Worm (Caenorhabditis elegans): ENCODE data around the gene clec-182.

The clec-182 gene

DNA sequence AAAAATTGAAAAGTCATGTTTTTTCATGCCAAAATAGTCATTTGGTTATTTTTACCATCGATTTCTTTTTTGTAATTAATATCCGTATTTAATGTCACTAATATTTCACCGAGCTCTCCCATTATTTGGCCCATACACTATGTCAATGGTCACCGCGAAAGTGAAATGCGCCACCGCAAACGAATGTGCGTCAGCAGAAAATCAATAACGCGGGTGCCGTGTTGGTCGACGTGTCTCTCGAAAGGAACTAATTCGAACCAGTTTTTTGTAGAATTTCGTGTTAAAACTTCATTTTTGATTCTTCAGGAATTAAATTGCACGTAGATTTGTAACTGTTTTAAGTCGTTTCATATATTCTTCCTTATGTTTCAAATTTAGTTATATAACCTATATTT, 28.4 kb upstream of the clec-182 start:
- TF ChIP-seq ceh-48 (tag; optimal IDR thresholded peaks at IDR 0.05) (peak; percentile 88), hlh-30 (tag; optimal IDR thresholded peaks at IDR 0.05; ENCODE audit: insufficient read depth) (no peak)

DNA sequence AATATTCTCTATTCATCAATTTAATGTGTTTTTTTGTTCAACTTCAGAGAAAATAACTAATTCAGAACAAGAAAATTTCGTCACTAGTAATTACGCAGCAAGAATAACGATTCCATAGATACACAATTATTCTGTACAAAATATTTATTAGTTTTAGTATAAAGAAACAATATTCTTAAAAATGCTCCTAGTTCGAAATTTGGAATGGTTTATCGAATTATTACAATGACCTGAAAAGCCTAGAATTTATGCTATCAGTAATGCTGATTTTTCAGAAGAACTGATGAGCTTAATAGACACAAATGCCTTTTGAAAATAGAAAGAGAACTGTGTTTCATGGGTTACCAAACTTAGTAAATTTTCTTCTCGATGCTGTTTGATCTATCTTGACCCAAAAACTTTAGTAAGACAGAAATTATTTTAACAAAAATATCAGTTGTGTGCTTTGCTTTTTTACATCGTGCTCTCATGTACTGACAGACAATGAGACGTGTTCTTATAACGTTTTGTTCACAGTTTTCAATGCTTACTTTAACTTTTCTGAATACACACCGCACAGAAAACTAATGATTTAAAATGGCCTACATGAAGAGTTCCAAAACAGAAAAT, 27.9 kb upstream of the clec-182 start:
- TF ChIP-seq npax-4 (tag; optimal IDR thresholded peaks at IDR 0.05) (no peak), unc-55 (GFP tag; optimal IDR thresholded peaks at IDR 0.05) (no peak), ceh-19 (GFP tag; optimal IDR thresholded peaks at IDR 0.05) (no peak), hlh-30 (tag; optimal IDR thresholded peaks at IDR 0.05; ENCODE audit: insufficient read depth) (no peak), ceh-24 (tag; optimal IDR thresholded peaks at IDR 0.05) (no peak), ceh-9 (tag; optimal IDR thresholded peaks at IDR 0.05) (no peak), hlh-6 (tag; optimal IDR thresholded peaks at IDR 0.05) (no peak), rnt-1 (tag; optimal IDR thresholded peaks at IDR 0.05) (no peak), ceh-48 (tag; optimal IDR thresholded peaks at IDR 0.05) (no peak), zip-5 (tag; optimal IDR thresholded peaks at IDR 0.05) (no peak), odd-2 (tag; optimal IDR thresholded peaks at IDR 0.05) (no peak), ceh-45 (GFP tag; IDR thresholded peaks at IDR 0.05) (no peak), ceh-34 (tag; optimal IDR thresholded peaks at IDR 0.05) (no peak), ceh-30 (tag; optimal IDR thresholded peaks at IDR 0.05) (no peak)

DNA sequence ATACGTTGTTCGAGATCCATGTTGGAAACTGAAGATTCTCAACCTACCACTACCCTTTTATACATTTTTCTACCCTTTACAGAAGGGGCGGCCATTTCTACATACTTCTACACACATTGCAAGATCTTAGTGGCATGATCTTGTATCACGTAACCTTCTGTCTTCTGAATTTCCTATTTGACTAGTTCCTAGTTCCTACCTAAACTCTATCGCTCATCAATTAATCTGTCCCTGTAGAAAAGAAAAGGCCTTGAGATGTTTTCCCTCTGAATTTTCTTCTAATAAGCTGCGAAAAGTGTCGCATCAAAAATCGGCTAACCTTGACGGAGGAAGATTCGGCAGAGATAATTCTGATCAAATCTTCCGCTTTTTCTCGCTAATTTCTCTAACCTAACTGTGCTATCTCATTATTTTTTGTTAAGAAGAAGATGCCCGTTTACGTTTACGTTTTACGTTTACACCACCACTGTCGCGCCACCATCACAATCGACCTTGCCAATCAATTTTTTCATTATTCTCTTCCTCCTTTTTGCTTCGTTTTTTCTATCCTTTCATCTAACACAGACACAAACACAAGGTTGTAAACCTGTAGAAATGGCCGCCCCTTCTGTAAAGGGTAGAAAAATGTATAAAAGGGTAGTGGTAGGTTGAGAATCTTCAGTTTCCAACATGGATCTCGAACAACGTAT, 26.1 kb upstream of the clec-182 start, which contains the start of the genes col-117 and col-3:
Gene col-117, minus strand, starts transcription at position 51 of the 689 bp plus-strand sequence.
Gene col-3, plus strand, starts transcription at position 639 of the 689 bp plus-strand sequence.
- TF ChIP-seq pag-3 (tag; optimal IDR thresholded peaks at IDR 0.05; ENCODE audit: borderline replicate concordance): no peak
- no peak for TF ChIP-seq fax-1 (tag; optimal IDR thresholded peaks at IDR 0.05)
- no peak for TF ChIP-seq sdc-2 (tag; optimal IDR thresholded peaks at IDR 0.05)
- no peak for TF ChIP-seq eyg-1 (tag; optimal IDR thresholded peaks at IDR 0.05)
- TF ChIP-seq syd-9 (tag; optimal IDR thresholded peaks at IDR 0.05): no peak
- TF ChIP-seq hlh-8 (tag; optimal IDR thresholded peaks at IDR 0.05): no peak
- no peak for TF ChIP-seq ahr-1 (tag; optimal IDR thresholded peaks at IDR 0.05)
- TF ChIP-seq ceh-9 (tag; optimal IDR thresholded peaks at IDR 0.05): no peak
- TF ChIP-seq pha-4 (tag; optimal IDR thresholded peaks at IDR 0.05): no peak
- no peak for TF ChIP-seq unc-86 (tag; optimal IDR thresholded peaks at IDR 0.05)
- no peak for TF ChIP-seq ceh-45 (GFP tag; IDR thresholded peaks at IDR 0.05)
- TF ChIP-seq dmd-4 (tag; optimal IDR thresholded peaks at IDR 0.05; ENCODE audit: borderline replicate concordance): no peak
- TF ChIP-seq pqm-1 (tag; optimal IDR thresholded peaks at IDR 0.05): no peak
- TF ChIP-seq zip-5 (tag; optimal IDR thresholded peaks at IDR 0.05): no peak
- TF ChIP-seq C38D4.7 (GFP tag; optimal IDR thresholded peaks at IDR 0.05): no peak
- no peak for TF ChIP-seq unc-55 (GFP tag; optimal IDR thresholded peaks at IDR 0.05)
- TF ChIP-seq C08G9.2 (tag; optimal IDR thresholded peaks at IDR 0.05): no peak

DNA sequence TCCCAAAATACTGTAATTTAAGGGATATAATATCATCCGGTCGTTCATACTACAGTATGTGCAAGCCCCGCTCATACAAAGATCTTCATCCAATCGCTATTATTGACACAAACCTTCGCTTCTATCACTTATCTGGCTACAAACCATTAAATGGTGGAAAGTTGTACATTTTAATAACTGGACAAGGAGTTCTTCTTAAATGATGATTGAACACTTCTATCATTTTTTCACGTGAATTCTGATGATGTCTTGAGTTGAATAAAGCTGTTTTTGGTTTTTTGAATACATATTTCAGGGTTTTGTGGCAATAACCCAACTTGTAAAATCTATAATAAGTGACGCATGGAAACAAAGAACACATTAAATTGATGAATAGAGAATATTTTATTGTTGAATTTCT, 24.4 kb upstream of the clec-182 start:
- no peak for TF ChIP-seq nfya-1 (tag; optimal IDR thresholded peaks at IDR 0.05)
- TF ChIP-seq elt-2 (tag; optimal IDR thresholded peaks at IDR 0.05): no peak
- no peak for TF ChIP-seq ceh-24 (tag; optimal IDR thresholded peaks at IDR 0.05)
- no peak for TF ChIP-seq F13H6.1 (tag; optimal IDR thresholded peaks at IDR 0.05)
- no peak for TF ChIP-seq Y22D7AL.16 (tag; optimal IDR thresholded peaks at IDR 0.05)
- no peak for TF ChIP-seq che-1 (tag; optimal IDR thresholded peaks at IDR 0.05)
- TF ChIP-seq pag-3 (tag; optimal IDR thresholded peaks at IDR 0.05; ENCODE audit: borderline replicate concordance): no peak
- TF ChIP-seq ceh-30 (tag; optimal IDR thresholded peaks at IDR 0.05): no peak
- TF ChIP-seq lin-11 (tag; optimal IDR thresholded peaks at IDR 0.05): no peak
- TF ChIP-seq nhr-11 (tag; optimal IDR thresholded peaks at IDR 0.05): no peak
- no peak for TF ChIP-seq dve-1 (tag; optimal IDR thresholded peaks at IDR 0.05)
- no peak for TF ChIP-seq T23F11.4 (GFP tag; optimal IDR thresholded peaks at IDR 0.05)
- no peak for TF ChIP-seq tbx-7 (tag; optimal IDR thresholded peaks at IDR 0.05)
